Worm (Caenorhabditis elegans) whole organism, L3 larva: ENCODE measurements around the gene F48E3.9.

ENCODE experiments used
- R02D3.7 ChIP-seq: fragments of 150-350 bp; optimal IDR thresholded peaks from 2 replicates; lab custom pipeline; 2014; ENCODE audit warnings: missing biosample characterization, missing genetic modification characterization
- ZK546.5 ChIP-seq: sonication (generic microtip); optimal IDR thresholded peaks from 2 replicates; lab custom pipeline; 2017; ENCODE audit warnings: missing biosample characterization, missing genetic modification characterization
- ama-1 ChIP-seq: fragments of 150-350 bp; optimal IDR thresholded peaks from 2 replicates; lab custom pipeline; 2018
- ceh-16 ChIP-seq: sonication (generic microtip); optimal IDR thresholded peaks from 2 replicates; lab custom pipeline; 2017; ENCODE audit warnings: missing biosample characterization, missing genetic modification characterization
- ceh-28 ChIP-seq: fragments of 150-350 bp; optimal IDR thresholded peaks from 2 replicates; lab custom pipeline; 2014; ENCODE audit warnings: missing biosample characterization, missing genetic modification reagents, missing genetic modification characterization
- ceh-9 ChIP-seq: sonication (generic microtip); optimal IDR thresholded peaks from 2 replicates; lab custom pipeline; 2018; ENCODE audit warnings: missing biosample characterization, missing genetic modification characterization
- daf-12 ChIP-seq: fragments of 150-350 bp; optimal IDR thresholded peaks from 2 replicates; lab custom pipeline; 2014; ENCODE audit warnings: missing biosample characterization, missing genetic modification reagents, missing genetic modification characterization
- egl-27 ChIP-seq: sonication (generic microtip); optimal IDR thresholded peaks from 4 replicates; lab custom pipeline; 2017; ENCODE audit warnings: missing biosample characterization, missing genetic modification reagents, missing genetic modification characterization
- egl-5 ChIP-seq: fragments of 150-350 bp; optimal IDR thresholded peaks from 2 replicates; lab custom pipeline; 2017; ENCODE audit warnings: missing biosample characterization, missing genetic modification reagents, missing genetic modification characterization, inconsistent platforms
- elt-1 ChIP-seq: fragments of 150-350 bp; optimal IDR thresholded peaks from 2 replicates; lab custom pipeline; 2014; ENCODE audit warnings: missing biosample characterization, missing genetic modification characterization
- elt-2 ChIP-seq: sonication (generic microtip); optimal IDR thresholded peaks from 2 replicates; lab custom pipeline; 2016; ENCODE audit warnings: missing genetic modification reagents, mild to moderate bottlenecking, missing genetic modification characterization, missing compliant biosample characterization
- eor-1 ChIP-seq, 2 experiments: fragments of 150-350 bp; optimal IDR thresholded peaks; 2 replicates each; lab custom pipeline; 2014 to 2018; ENCODE audit warnings: missing biosample characterization in 2 of 2, missing genetic modification characterization in 2 of 2
- fkh-10 ChIP-seq: sonication (generic microtip); optimal IDR thresholded peaks from 2 replicates; lab custom pipeline; 2017; ENCODE audit warnings: missing biosample characterization, missing genetic modification reagents, missing genetic modification characterization
- fkh-2 ChIP-seq: fragments of 150-350 bp; optimal IDR thresholded peaks from 2 replicates; lab custom pipeline; 2014; ENCODE audit warnings: missing biosample characterization, missing genetic modification reagents, missing genetic modification characterization
- fos-1 ChIP-seq: fragments of 150-350 bp; optimal IDR thresholded peaks from 2 replicates; lab custom pipeline; 2014; ENCODE audit warnings: missing biosample characterization, missing genetic modification characterization
- hmg-11 ChIP-seq: sonication (generic microtip); optimal IDR thresholded peaks from 2 replicates; lab custom pipeline; 2016; ENCODE audit warnings: missing genetic modification characterization, missing compliant biosample characterization
- jun-1 ChIP-seq: fragments of 150-350 bp; optimal IDR thresholded peaks from 2 replicates; lab custom pipeline; 2014; ENCODE audit warnings: missing biosample characterization, missing genetic modification reagents, missing genetic modification characterization
- lin-15B ChIP-seq: fragments of 150-350 bp; optimal IDR thresholded peaks from 2 replicates; lab custom pipeline; 2014; ENCODE audit warnings: missing biosample characterization, missing genetic modification characterization
- lin-39 ChIP-seq: fragments of 150-350 bp; optimal IDR thresholded peaks from 2 replicates; lab custom pipeline; 2018; ENCODE audit warnings: missing biosample characterization, missing genetic modification reagents, missing genetic modification characterization
- mdl-1 ChIP-seq: fragments of 150-350 bp; optimal IDR thresholded peaks from 2 replicates; lab custom pipeline; 2014; ENCODE audit warnings: missing biosample characterization, missing genetic modification characterization
- mml-1 ChIP-seq: fragments of 150-350 bp; sonication (generic microtip); optimal IDR thresholded peaks from 3 replicates; lab custom pipeline; 2014; ENCODE audit warnings: missing biosample characterization, missing genetic modification characterization
- nfya-1 ChIP-seq: sonication (generic microtip); optimal IDR thresholded peaks from 2 replicates; lab custom pipeline; 2017; ENCODE audit warnings: missing genetic modification characterization, mild to moderate bottlenecking, missing compliant biosample characterization, antibody characterized with exemption, moderate library complexity; ENCODE audit not compliant: insufficient read depth
- nhr-11 ChIP-seq: fragments of 150-350 bp; optimal IDR thresholded peaks from 2 replicates; lab custom pipeline; 2014; ENCODE audit warnings: missing biosample characterization, missing genetic modification characterization
- nhr-12 ChIP-seq: fragments of 150-350 bp; optimal IDR thresholded peaks from 2 replicates; lab custom pipeline; 2014; ENCODE audit warnings: missing biosample characterization, missing genetic modification characterization
- nhr-23 ChIP-seq: fragments of 150-350 bp; optimal IDR thresholded peaks from 2 replicates; lab custom pipeline; 2014; ENCODE audit warnings: missing biosample characterization, missing genetic modification reagents, missing genetic modification characterization
- nhr-237 ChIP-seq: fragments of 150-350 bp; optimal IDR thresholded peaks from 2 replicates; lab custom pipeline; 2014; ENCODE audit warnings: missing biosample characterization, missing genetic modification characterization
- nhr-25 ChIP-seq: sonication (generic microtip); optimal IDR thresholded peaks from 2 replicates; lab custom pipeline; 2017; ENCODE audit warnings: missing biosample characterization, missing genetic modification characterization
- nhr-43 ChIP-seq: sonication (generic microtip); optimal IDR thresholded peaks from 2 replicates; lab custom pipeline; 2016; ENCODE audit warnings: mild to moderate bottlenecking, missing genetic modification characterization, missing compliant biosample characterization; ENCODE audit not compliant: poor library complexity, severe bottlenecking
- nhr-76 ChIP-seq: fragments of 150-350 bp; sonication (generic microtip); optimal IDR thresholded peaks from 5 replicates; lab custom pipeline; 2014; ENCODE audit warnings: missing biosample characterization, missing genetic modification characterization
- nhr-77 ChIP-seq: fragments of 150-350 bp; optimal IDR thresholded peaks from 2 replicates; lab custom pipeline; 2014; ENCODE audit warnings: missing biosample characterization, missing genetic modification characterization
- pha-4 ChIP-seq: fragments of 150-350 bp; optimal IDR thresholded peaks from 2 replicates; lab custom pipeline; 2014; ENCODE audit warnings: missing biosample characterization, missing genetic modification reagents, missing genetic modification characterization
- pqm-1 ChIP-seq: fragments of 150-350 bp; optimal IDR thresholded peaks from 2 replicates; lab custom pipeline; 2017; ENCODE audit warnings: missing biosample characterization, missing genetic modification characterization, inconsistent platforms
- skn-1 ChIP-seq: fragments of 150-350 bp; optimal IDR thresholded peaks from 2 replicates; lab custom pipeline; 2014; ENCODE audit warnings: missing biosample characterization, missing genetic modification characterization
- snpc-4 ChIP-seq: fragments of 150-350 bp; optimal IDR thresholded peaks from 2 replicates; lab custom pipeline; 2014; ENCODE audit warnings: missing biosample characterization, missing genetic modification characterization
- unc-62 ChIP-seq: fragments of 150-350 bp; sonication (generic microtip); optimal IDR thresholded peaks from 4 replicates; lab custom pipeline; 2014; ENCODE audit warnings: missing biosample characterization, missing genetic modification reagents, missing genetic modification characterization
- zag-1 ChIP-seq: fragments of 150-350 bp; optimal IDR thresholded peaks from 2 replicates; lab custom pipeline; 2014; ENCODE audit warnings: missing biosample characterization, missing genetic modification characterization
- ztf-11 ChIP-seq: fragments of 150-350 bp; optimal IDR thresholded peaks from 2 replicates; lab custom pipeline; 2014; ENCODE audit warnings: missing biosample characterization, missing genetic modification characterization

Gene F48E3.9

ce11 chrX:7474968-7475433, 5.9 kb upstream of the F48E3.9 start, which contains the start of gene coh-1 (continued):
- TF ChIP-seq unc-62 = no peak
- TF ChIP-seq ceh-28 (tag; lab: Kevin White, UChicago) = peak; percentile 8
- peak; percentile 63 for TF ChIP-seq pha-4 (tag; lab: Kevin White, UChicago)
- TF ChIP-seq nhr-77 (tag; lab: Kevin White, UChicago) = no peak
- TF ChIP-seq skn-1 (tag; lab: Kevin White, UChicago) = peak; percentile 1
- peak; percentile 31 for TF ChIP-seq egl-5
- TF ChIP-seq R02D3.7 = no peak

ce11 chrX:7478476-7478875, 2.4 kb upstream of the F48E3.9 start:
- TF ChIP-seq nhr-25 (tag; lab: Kevin White, UChicago) (peak; percentile 21), pqm-1 (tag; lab: Kevin White, UChicago) (no peak), elt-1 (peak; percentile 3), ceh-28 (tag; lab: Kevin White, UChicago) (peak; percentile 17), jun-1 (tag; lab: Kevin White, UChicago) (no peak), ama-1 (lab: Kevin White, UChicago) (peak; percentile 82), egl-5 (peak; percentile 6), elt-2 (peak; percentile 35), fkh-10 (GFP tag; lab: Kevin White, UChicago) (peak; percentile 6), hmg-11 (tag; lab: Kevin White, UChicago) (peak; percentile 59), mml-1 (tag; lab: Kevin White, UChicago) (no peak), nfya-1 (tag; lab: Kevin White, UChicago) (peak; percentile 51), ztf-11 (tag; lab: Kevin White, UChicago) (no peak), skn-1 (tag; lab: Kevin White, UChicago) (peak; percentile 16), lin-39 (tag; lab: Kevin White, UChicago) (peak; percentile 86), pha-4 (tag; lab: Kevin White, UChicago) (peak; percentile 47), ceh-9 (tag; lab: Kevin White, UChicago) (no peak), lin-15B (tag; lab: Kevin White, UChicago) (peak; percentile 6), ZK546.5 (tag; lab: Kevin White, UChicago) (no peak), nhr-11 (tag; lab: Kevin White, UChicago) (no peak)

- TF ChIP-seq nhr-11 (tag; lab: Kevin White, UChicago) = no peak
- no peak for TF ChIP-seq nfya-1 (tag; lab: Kevin White, UChicago)
- TF ChIP-seq daf-12 (tag; lab: Kevin White, UChicago) = no peak
- TF ChIP-seq egl-27 (tag; lab: Kevin White, UChicago) = no peak
- TF ChIP-seq fos-1 = no peak
- no peak for TF ChIP-seq pha-4 (tag; lab: Kevin White, UChicago)
- TF ChIP-seq egl-5 = no peak
- TF ChIP-seq nhr-77 (tag; lab: Kevin White, UChicago) = no peak
- no peak for TF ChIP-seq mml-1 (tag; lab: Kevin White, UChicago)
- TF ChIP-seq unc-62 = no peak
- no peak for TF ChIP-seq ama-1 (lab: Kevin White, UChicago)
- TF ChIP-seq R02D3.7 = no peak
- TF ChIP-seq mdl-1 (tag; lab: Kevin White, UChicago) = no peak
- no peak for TF ChIP-seq pqm-1 (tag; lab: Kevin White, UChicago)
- TF ChIP-seq ceh-16 (tag; lab: Kevin White, UChicago) = no peak
These were observed 1.9 kb upstream of the F48E3.9 start, which contains the start of gene mek-1 for ce11 chrX:7478948-7479347. mek-1 (plus strand) TSS chrX:7479248.

ce11 chrX:7485748-7486147, 4.9 kb downstream of the F48E3.9 start, which contains the start of gene gly-12:
gly-12 (plus strand) TSS chrX:7485864.
- TF ChIP-seq egl-5 (peak; percentile 37), nhr-12 (no peak), nhr-77 (tag; lab: Kevin White, UChicago) (no peak), nfya-1 (tag; lab: Kevin White, UChicago) (peak; percentile 50), elt-1 (peak; percentile 89), snpc-4 (tag; lab: Kevin White, UChicago) (no peak), ceh-9 (tag; lab: Kevin White, UChicago) (no peak), fkh-10 (GFP tag; lab: Kevin White, UChicago) (no peak), fkh-2 (tag; lab: Kevin White, UChicago) (no peak), zag-1 (tag; lab: Kevin White, UChicago) (no peak), ZK546.5 (tag; lab: Kevin White, UChicago) (no peak), daf-12 (tag; lab: Kevin White, UChicago) (no peak), lin-39 (tag; lab: Kevin White, UChicago) (peak; percentile 46), nhr-25 (tag; lab: Kevin White, UChicago) (peak; percentile 56), egl-27 (tag; lab: Kevin White, UChicago) (no peak), nhr-23 (tag; lab: Kevin White, UChicago) (peak; percentile 55), nhr-76 (tag; lab: Kevin White, UChicago) (no peak), ceh-28 (tag; lab: Kevin White, UChicago) (no peak), R02D3.7 (no peak), mml-1 (tag; lab: Kevin White, UChicago) (no peak), jun-1 (tag; lab: Kevin White, UChicago) (no peak), hmg-11 (tag; lab: Kevin White, UChicago) (peak; percentile 6), nhr-237 (tag; lab: Kevin White, UChicago) (no peak), eor-1 (tag; optimal IDR thresholded peaks at IDR 0.05; lab: Kevin White, UChicago) (no peak), skn-1 (tag; lab: Kevin White, UChicago) (no peak), ztf-11 (tag; lab: Kevin White, UChicago) (no peak), lin-15B (tag; lab: Kevin White, UChicago) (no peak), nhr-43 (tag; lab: Kevin White, UChicago) (no peak)
